Worm (Caenorhabditis elegans): Measurements from ENCODE around the gene mdf-2.

The mdf-2 gene

ce11 chrIV:2600841-2601240 lies 40.1 kb downstream of the mdf-2 start, which contains the start of gene epg-9:
TSS of gene epg-9 (plus strand) at chrIV:2601141.
- TF ChIP-seq unc-39 (tag; optimal IDR thresholded peaks at IDR 0.05) (no peak), sem-4 (tag; optimal IDR thresholded peaks at IDR 0.05) (no peak), nhr-10 (tag; optimal IDR thresholded peaks at IDR 0.05) (no peak), ZK546.5 (tag; optimal IDR thresholded peaks at IDR 0.05) (no peak), R02D3.7 (tag; optimal IDR thresholded peaks at IDR 0.05) (no peak)

- TF ChIP-seq lin-13 (GFP tag; optimal IDR thresholded peaks at IDR 0.05) (peak; percentile 80), nhr-21 (tag; optimal IDR thresholded peaks at IDR 0.05) (peak; percentile 72), ztf-11 (tag; optimal IDR thresholded peaks at IDR 0.05) (no peak), lsy-2 (tag; optimal IDR thresholded peaks at IDR 0.05) (peak; percentile 54 to 88), aly-2 (tag; optimal IDR thresholded peaks at IDR 0.05) (no peak), zag-1 (tag; optimal IDR thresholded peaks at IDR 0.05) (peak; percentile 79), ztf-4 (tag; optimal IDR thresholded peaks at IDR 0.05) (no peak), nhr-6 (tag; optimal IDR thresholded peaks at IDR 0.05) (peak; percentile 45), C34F6.9 (tag; optimal IDR thresholded peaks at IDR 0.05) (peak; percentile 95), lin-11 (tag; optimal IDR thresholded peaks at IDR 0.05) (no peak), ceh-16 (tag; optimal IDR thresholded peaks at IDR 0.05) (no peak), R02D3.7 (tag; optimal IDR thresholded peaks at IDR 0.05) (no peak), elt-1 (tag; optimal IDR thresholded peaks at IDR 0.05) (no peak), egl-27 (tag; optimal IDR thresholded peaks at IDR 0.05) (peak; percentile 67), ZK546.5 (tag; optimal IDR thresholded peaks at IDR 0.05) (no peak), snpc-4 (tag; optimal IDR thresholded peaks at IDR 0.05) (peak; percentile 51), nhr-23 (tag; optimal IDR thresholded peaks at IDR 0.05) (no peak), mdl-1 (tag; optimal IDR thresholded peaks at IDR 0.05) (peak; percentile 64 to 85), nhr-129 (tag; optimal IDR thresholded peaks at IDR 0.05) (peak; percentile 95), sma-9 (GFP tag; optimal IDR thresholded peaks at IDR 0.05) (peak; percentile 92), sma-9 (tag; optimal IDR thresholded peaks at IDR 0.05) (no peak), unc-55 (GFP tag; optimal IDR thresholded peaks at IDR 0.05) (peak; percentile 88), nhr-25 (tag; optimal IDR thresholded peaks at IDR 0.05) (peak; percentile 78), nhr-237 (tag; optimal IDR thresholded peaks at IDR 0.05) (no peak), gmeb-1 (tag; optimal IDR thresholded peaks at IDR 0.05) (peak; percentile 67), fos-1 (tag; optimal IDR thresholded peaks at IDR 0.05) (peak; percentile 81), F13H6.1 (tag; optimal IDR thresholded peaks at IDR 0.05) (peak; percentile 83), Y55F3AM.14 (GFP tag; optimal IDR thresholded peaks at IDR 0.05) (no peak), sem-4 (tag; optimal IDR thresholded peaks at IDR 0.05) (peak; percentile 59), nhr-10 (tag; optimal IDR thresholded peaks at IDR 0.05) (no peak), blmp-1 (tag; optimal IDR thresholded peaks at IDR 0.05; ENCODE audit: insufficient read depth) (peak; percentile 30), elt-3 (tag; optimal IDR thresholded peaks at IDR 0.05) (no peak), ama-1 (optimal IDR thresholded peaks at IDR 0.05) (peak; percentile 87), sma-3 (GFP tag; optimal IDR thresholded peaks at IDR 0.05) (peak; percentile 78), mab-5 (tag; optimal IDR thresholded peaks at IDR 0.05) (peak; percentile 80), crh-2 (tag; optimal IDR thresholded peaks at IDR 0.05) (peak; percentile 87)
Observed at ce11 chrIV:2599634-2600033, 41.3 kb downstream of the mdf-2 start.

ce11 chrIV:2597417-2597816 lies 43.5 kb downstream of the mdf-2 start, which contains the start of gene Y69A2AR.47:
TSS of gene Y69A2AR.47 (plus strand) at chrIV:2597717.
- TF ChIP-seq lsy-2 (tag; optimal IDR thresholded peaks at IDR 0.05) = no peak
- no peak for TF ChIP-seq Y55F3AM.14 (GFP tag; optimal IDR thresholded peaks at IDR 0.05)
- no peak for TF ChIP-seq nhr-12 (tag; optimal IDR thresholded peaks at IDR 0.05)
- TF ChIP-seq elt-1 (tag; optimal IDR thresholded peaks at IDR 0.05) = no peak
- TF ChIP-seq aly-2 (tag; optimal IDR thresholded peaks at IDR 0.05) = no peak
- no peak for TF ChIP-seq skn-1 (tag; optimal IDR thresholded peaks at IDR 0.05)
- no peak for TF ChIP-seq unc-55 (GFP tag; optimal IDR thresholded peaks at IDR 0.05)
- no peak for TF ChIP-seq nhr-237 (tag; optimal IDR thresholded peaks at IDR 0.05)
- no peak for TF ChIP-seq nhr-23 (tag; optimal IDR thresholded peaks at IDR 0.05)
- no peak for TF ChIP-seq ceh-82 (tag; optimal IDR thresholded peaks at IDR 0.05)
- no peak for TF ChIP-seq ztf-11 (tag; optimal IDR thresholded peaks at IDR 0.05)

Data from whole organism, L2 larva.